Worm (Caenorhabditis elegans): ENCODE measurements around the gene F32D8.8.

- no peak for TF ChIP-seq cog-1 (tag; optimal IDR thresholded peaks at IDR 0.05)
- no peak for TF ChIP-seq klf-2 (GFP tag; conservative IDR thresholded peaks at IDR 0.05)
- peak; percentile 34; the same call in 1 of the 2 replicates for TF ChIP-seq ztf-23 (GFP tag; IDR thresholded peaks at IDR 0.05)
These were observed 49.2 kb upstream of the F32D8.8 start, which contains the start of gene F17C11.4 for ce11 chrV:10951655-10952278.

Data from whole organism, midembryonic.